Fruit fly (Drosophila melanogaster) whole organism, pupa: Measurements from ENCODE around the gene CG17826.

Source experiments
- CG10348 ChIP-seq: fragments of 200-800 bp; sonication (Bioruptor generic); IDR thresholded peaks from 2 replicates; pipeline ENCODE4 v1.3.6; 2022; ENCODE audit warnings: missing biosample characterization, missing genetic modification characterization
- CG12605 ChIP-seq: fragments of 200-800 bp; sonication (Bioruptor generic); IDR thresholded peaks from 2 replicates; pipeline ENCODE4 v1.3.6; 2022; ENCODE audit warnings: missing biosample characterization, missing genetic modification characterization
- CG13204 ChIP-seq: fragments of 200-800 bp; sonication (Bioruptor generic); optimal IDR thresholded peaks from 2 replicates; lab custom pipeline; 2018; ENCODE audit warnings: missing biosample characterization, mild to moderate bottlenecking, missing genetic modification characterization, moderate library complexity
- CG14655 ChIP-seq: fragments of 200-800 bp; sonication (Bioruptor generic); optimal IDR thresholded peaks from 3 replicates; lab custom pipeline; 2017; ENCODE audit warnings: mild to moderate bottlenecking, missing biosample characterization, missing genetic modification reagents, missing genetic modification characterization
- CG15710 ChIP-seq: fragments of 200-800 bp; sonication (Bioruptor generic); optimal IDR thresholded peaks from 2 replicates; lab custom pipeline; 2018; ENCODE audit warnings: missing biosample characterization, mild to moderate bottlenecking, missing genetic modification characterization, moderate library complexity
- CG17806 ChIP-seq: fragments of 200-800 bp; sonication (Bioruptor generic); optimal IDR thresholded peaks from 2 replicates; lab custom pipeline; 2018; ENCODE audit warnings: missing biosample characterization, mild to moderate bottlenecking, missing genetic modification characterization, moderate library complexity
- CG32121 ChIP-seq: fragments of 200-800 bp; sonication (Bioruptor generic); IDR thresholded peaks from 2 replicates; pipeline ENCODE4 v1.3.6; 2022; ENCODE audit warnings: missing biosample characterization, missing genetic modification characterization
- CG34367 ChIP-seq: fragments of 200-800 bp; sonication (Bioruptor generic); optimal IDR thresholded peaks from 2 replicates; lab custom pipeline; 2018; ENCODE audit warnings: missing biosample characterization, mild to moderate bottlenecking, missing genetic modification characterization
- CG4496 ChIP-seq: fragments of 200-800 bp; sonication (Bioruptor generic); IDR thresholded peaks from 3 replicates; pipeline ENCODE4 v1.3.6; 2022; ENCODE audit warnings: missing biosample characterization, missing genetic modification characterization
- CG8159 ChIP-seq: fragments of 200-800 bp; sonication (Bioruptor generic); optimal IDR thresholded peaks from 3 replicates; lab custom pipeline; 2018; ENCODE audit warnings: missing biosample characterization, mild to moderate bottlenecking, missing genetic modification characterization, moderate library complexity
- CG8301 ChIP-seq: fragments of 200-800 bp; sonication (Bioruptor generic); optimal IDR thresholded peaks from 2 replicates; lab custom pipeline; 2018; ENCODE audit warnings: missing biosample characterization, mild to moderate bottlenecking, missing genetic modification characterization
- CG9948 ChIP-seq: fragments of 200-800 bp; sonication (Bioruptor generic); optimal IDR thresholded peaks from 2 replicates; lab custom pipeline; 2018; ENCODE audit warnings: missing biosample characterization, mild to moderate bottlenecking, missing genetic modification characterization, moderate library complexity
- D1 ChIP-seq: fragments of 200-800 bp; sonication (Bioruptor generic); optimal IDR thresholded peaks from 2 replicates; lab custom pipeline; 2018; ENCODE audit warnings: missing biosample characterization, mild to moderate bottlenecking, missing genetic modification characterization, moderate library complexity
- EcR ChIP-seq: fragments of 200-800 bp; sonication (Bioruptor generic); optimal IDR thresholded peaks from 3 replicates; lab custom pipeline; 2019; ENCODE audit warnings: missing biosample characterization, missing genetic modification characterization, mild to moderate bottlenecking, moderate library complexity, missing genetic modification reagents
- Ets98B ChIP-seq: fragments of 200-800 bp; sonication (Bioruptor generic); IDR thresholded peaks from 2 replicates; pipeline ENCODE4 v1.3.6; 2022; ENCODE audit warnings: missing biosample characterization, missing genetic modification characterization
- Pif1A ChIP-seq: fragments of 200-800 bp; sonication (Bioruptor generic); optimal IDR thresholded peaks from 3 replicates; lab custom pipeline; 2016; ENCODE audit warnings: missing biosample characterization, missing genetic modification characterization
- Pif1B ChIP-seq: fragments of 200-800 bp; sonication (Bioruptor generic); optimal IDR thresholded peaks from 3 replicates; lab custom pipeline; 2016; ENCODE audit warnings: missing biosample characterization, missing genetic modification characterization
- Snoo ChIP-seq: fragments of 200-800 bp; sonication (Bioruptor generic); optimal IDR thresholded peaks from 3 replicates; lab custom pipeline; 2017; ENCODE audit warnings: missing biosample characterization, mild to moderate bottlenecking, missing genetic modification characterization, inconsistent platforms
- fd96Ca ChIP-seq: fragments of 200-800 bp; sonication (Bioruptor generic); IDR thresholded peaks from 3 replicates; pipeline ENCODE4 v1.3.6; 2022; ENCODE audit warnings: missing biosample characterization, missing genetic modification characterization
- gl ChIP-seq: fragments of 200-800 bp; sonication (Bioruptor generic); optimal IDR thresholded peaks from 2 replicates; lab custom pipeline; 2018; ENCODE audit warnings: missing biosample characterization, mild to moderate bottlenecking, missing genetic modification characterization
- rn ChIP-seq: fragments of 200-800 bp; sonication (Bioruptor generic); IDR thresholded peaks from 2 replicates; pipeline ENCODE4 v1.3.6; 2022; ENCODE audit warnings: missing biosample characterization, missing genetic modification characterization

CG17826 gene

DNA sequence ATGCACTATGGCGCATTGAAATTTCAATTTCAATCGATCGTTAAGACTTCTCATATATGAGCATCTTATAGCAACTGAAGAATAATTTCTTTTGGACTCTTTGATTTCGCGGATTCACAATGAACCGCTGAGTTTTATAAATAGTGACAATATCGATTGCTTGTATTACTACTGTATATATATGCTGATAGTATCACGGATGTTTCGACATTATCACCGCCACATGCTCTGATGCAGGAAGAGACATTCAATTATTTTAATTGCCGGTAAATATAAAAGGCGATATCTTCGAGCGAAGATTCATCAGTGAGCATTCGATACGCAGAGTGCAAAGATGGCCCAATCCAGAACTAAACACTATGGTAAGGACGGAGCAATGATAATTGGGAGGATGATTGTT is at the start of gene CG17826:
Gene CG17826 (plus strand): TSS at position 301 of the 400 bp plus-strand sequence.
- TF ChIP-seq gl (no peak), Ets98B (no peak), CG12605 (GFP tag; lab: Robert Waterston, UW) (no peak), CG34367 (tag; lab: Kevin White, UChicago) (no peak), Pif1B (GFP tag; lab: Kevin White, UChicago) (no peak), CG15710 (no peak), CG8159 (tag; lab: Kevin White, UChicago) (no peak), rn (GFP tag; lab: Robert Waterston, UW) (no peak), CG17806 (no peak), CG10348 (GFP tag; lab: Robert Waterston, UW) (no peak), D1 (tag; lab: Kevin White, UChicago) (no peak), CG8301 (no peak), EcR (GFP tag; lab: Kevin White, UChicago) (no peak), CG9948 (tag; lab: Kevin White, UChicago) (no peak), fd96Ca (GFP tag; lab: Robert Waterston, UW) (no peak), CG32121 (GFP tag; lab: Robert Waterston, UW) (no peak), CG4496 (no peak), Pif1A (no peak)

DNA sequence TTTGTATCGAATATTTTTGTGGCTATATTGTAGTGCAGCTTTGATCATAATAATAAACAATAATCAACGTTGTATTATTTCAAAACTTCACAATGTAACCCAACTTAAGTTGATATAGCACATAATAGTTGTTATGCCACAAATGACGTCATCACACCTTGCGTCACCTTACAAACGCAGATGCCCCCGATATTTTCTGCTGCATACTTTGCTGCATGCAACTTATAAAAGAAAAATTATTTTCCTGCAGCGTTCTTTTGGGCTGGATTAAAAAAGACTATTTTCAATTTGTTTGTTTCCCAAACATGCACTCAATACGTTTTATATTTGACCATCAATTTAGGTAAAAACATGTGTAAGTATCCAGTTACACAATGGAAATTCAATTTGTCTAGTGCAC is 31.4 kb upstream of the CG17826 start:
- no peak for TF ChIP-seq fd96Ca (GFP tag; lab: Robert Waterston, UW)
- no peak for TF ChIP-seq CG15710
- TF ChIP-seq CG34367 (tag; lab: Kevin White, UChicago): no peak
- TF ChIP-seq Ets98B: no peak
- no peak for TF ChIP-seq CG8159 (tag; lab: Kevin White, UChicago)
- TF ChIP-seq D1 (tag; lab: Kevin White, UChicago): no peak
- no peak for TF ChIP-seq CG32121 (GFP tag; lab: Robert Waterston, UW)
- no peak for TF ChIP-seq CG12605 (GFP tag; lab: Robert Waterston, UW)
- no peak for TF ChIP-seq Pif1A
- no peak for TF ChIP-seq EcR (GFP tag; lab: Kevin White, UChicago)
- TF ChIP-seq Pif1B (GFP tag; lab: Kevin White, UChicago): no peak

DNA sequence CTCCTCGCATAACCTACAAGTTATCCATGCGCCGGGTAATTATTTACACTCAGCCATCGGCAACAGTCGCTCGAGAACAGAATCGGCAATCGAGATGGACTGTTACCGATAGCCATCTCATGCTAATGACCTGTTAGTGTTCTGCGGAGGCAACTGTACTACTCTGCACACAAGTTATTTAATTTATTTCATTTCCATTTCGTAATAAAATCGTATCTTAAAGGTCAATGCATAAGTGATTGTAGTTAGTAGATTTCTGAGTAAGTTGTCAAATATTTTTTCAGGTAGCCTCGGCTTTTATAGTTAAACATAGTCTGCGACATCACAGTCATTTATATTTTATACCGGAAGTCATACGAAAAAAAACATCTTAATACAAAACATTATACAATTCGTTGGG is 28.4 kb upstream of the CG17826 start, which contains the start of gene CG11588:
Gene CG11588 (plus strand): TSS at position 301 of the 400 bp plus-strand sequence.
- TF ChIP-seq CG32121 (GFP tag; lab: Robert Waterston, UW) (no peak), Pif1A (no peak), CG14655 (GFP tag; lab: Kevin White, UChicago) (no peak), EcR (GFP tag; lab: Kevin White, UChicago) (no peak), CG8159 (tag; lab: Kevin White, UChicago) (no peak), CG15710 (no peak), Pif1B (GFP tag; lab: Kevin White, UChicago) (no peak), gl (no peak), CG8301 (no peak)

dm6 chr3L:11924657-11925056 is 25.0 kb upstream of the CG17826 start, which contains the start of gene SdhAL:
SdhAL (minus strand) TSS chr3L:11924757.
- TF ChIP-seq CG13204: no peak
- TF ChIP-seq CG10348 (GFP tag; lab: Robert Waterston, UW): no peak
- TF ChIP-seq CG8159 (tag; lab: Kevin White, UChicago): no peak
- TF ChIP-seq CG8301: no peak
- no peak for TF ChIP-seq Pif1A
- no peak for TF ChIP-seq CG17806
- TF ChIP-seq CG15710: no peak
- no peak for TF ChIP-seq D1 (tag; lab: Kevin White, UChicago)
- no peak for TF ChIP-seq Snoo (tag; lab: Kevin White, UChicago)
- TF ChIP-seq Pif1B (GFP tag; lab: Kevin White, UChicago): no peak
- TF ChIP-seq rn (GFP tag; lab: Robert Waterston, UW): no peak
- TF ChIP-seq EcR (GFP tag; lab: Kevin White, UChicago): no peak
- TF ChIP-seq CG34367 (tag; lab: Kevin White, UChicago): no peak

DNA sequence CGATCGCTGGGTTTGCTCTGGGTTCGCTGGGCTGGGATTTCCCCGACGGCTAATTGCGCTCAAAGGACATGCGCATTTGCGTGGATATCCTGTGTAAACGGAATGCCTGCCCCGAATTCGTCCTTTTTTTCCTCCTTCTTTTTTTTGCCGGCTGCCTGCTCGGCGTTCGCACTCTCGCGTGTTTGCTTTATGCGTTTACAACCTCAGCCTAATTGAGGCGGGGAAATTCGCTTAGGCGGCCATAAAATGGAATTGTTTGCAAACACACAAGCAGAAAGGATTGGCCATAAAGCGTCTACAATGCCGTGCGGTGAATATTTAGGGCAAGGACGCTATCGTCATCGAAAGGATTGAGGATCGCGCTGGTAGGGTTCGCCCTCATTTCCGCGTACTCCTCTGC is 24.3 kb upstream of the CG17826 start:
- no peak for TF ChIP-seq CG32121 (GFP tag; lab: Robert Waterston, UW)
- no peak for TF ChIP-seq CG9948 (tag; lab: Kevin White, UChicago)

DNA sequence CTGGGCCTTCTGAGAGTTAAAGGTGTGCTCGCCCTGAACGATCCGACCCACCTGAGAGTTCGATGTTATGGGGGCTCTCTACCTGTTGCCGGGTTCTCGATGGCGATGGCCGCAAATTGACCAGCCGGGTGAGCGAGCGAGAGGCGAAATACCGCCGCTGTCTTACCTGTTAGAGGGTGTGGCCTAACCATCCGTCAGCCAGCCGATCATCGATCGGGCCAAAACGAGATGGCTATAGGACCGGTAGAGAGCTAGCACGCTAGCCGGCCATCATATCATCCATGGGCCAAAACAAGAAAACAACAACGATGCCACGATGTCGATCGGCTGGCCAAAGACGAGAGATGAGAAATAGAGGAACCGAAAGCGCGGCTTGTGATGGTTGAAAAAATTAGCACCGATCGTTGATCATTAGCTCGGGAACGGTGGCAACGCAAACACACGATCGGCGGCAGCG is 22.3 kb upstream of the CG17826 start, which contains the start of gene byn:
Gene byn (plus strand): TSS at position 407 of the 457 bp plus-strand sequence.
- no peak for TF ChIP-seq CG8301
- no peak for TF ChIP-seq fd96Ca (GFP tag; lab: Robert Waterston, UW)
- TF ChIP-seq CG17806: no peak
- no peak for TF ChIP-seq CG10348 (GFP tag; lab: Robert Waterston, UW)
- no peak for TF ChIP-seq CG14655 (GFP tag; lab: Kevin White, UChicago)
- TF ChIP-seq gl: no peak
- no peak for TF ChIP-seq CG12605 (GFP tag; lab: Robert Waterston, UW)
- TF ChIP-seq CG8159 (tag; lab: Kevin White, UChicago): no peak
- TF ChIP-seq Snoo (tag; lab: Kevin White, UChicago): no peak
- no peak for TF ChIP-seq CG9948 (tag; lab: Kevin White, UChicago)
- no peak for TF ChIP-seq CG34367 (tag; lab: Kevin White, UChicago)
- TF ChIP-seq rn (GFP tag; lab: Robert Waterston, UW): no peak
- TF ChIP-seq CG15710: no peak
- no peak for TF ChIP-seq D1 (tag; lab: Kevin White, UChicago)

dm6 chr3L:11931619-11932018 is 18.0 kb upstream of the CG17826 start:
- no peak for TF ChIP-seq Snoo (tag; lab: Kevin White, UChicago)
- no peak for TF ChIP-seq fd96Ca (GFP tag; lab: Robert Waterston, UW)
- no peak for TF ChIP-seq CG9948 (tag; lab: Kevin White, UChicago)
- no peak for TF ChIP-seq CG8159 (tag; lab: Kevin White, UChicago)
- no peak for TF ChIP-seq rn (GFP tag; lab: Robert Waterston, UW)
- TF ChIP-seq CG12605 (GFP tag; lab: Robert Waterston, UW): no peak
- TF ChIP-seq CG17806: no peak
- TF ChIP-seq CG14655 (GFP tag; lab: Kevin White, UChicago): no peak
- TF ChIP-seq CG10348 (GFP tag; lab: Robert Waterston, UW): no peak
- TF ChIP-seq CG34367 (tag; lab: Kevin White, UChicago): no peak
- no peak for TF ChIP-seq gl
- TF ChIP-seq CG4496: no peak
- no peak for TF ChIP-seq CG15710
- TF ChIP-seq CG32121 (GFP tag; lab: Robert Waterston, UW): no peak
- no peak for TF ChIP-seq Ets98B
- TF ChIP-seq EcR (GFP tag; lab: Kevin White, UChicago): no peak
- no peak for TF ChIP-seq Pif1A
- TF ChIP-seq CG13204: no peak
- no peak for TF ChIP-seq Pif1B (GFP tag; lab: Kevin White, UChicago)
